Fruit fly (Drosophila melanogaster): ENCODE data around the gene CG13386.

DNA sequence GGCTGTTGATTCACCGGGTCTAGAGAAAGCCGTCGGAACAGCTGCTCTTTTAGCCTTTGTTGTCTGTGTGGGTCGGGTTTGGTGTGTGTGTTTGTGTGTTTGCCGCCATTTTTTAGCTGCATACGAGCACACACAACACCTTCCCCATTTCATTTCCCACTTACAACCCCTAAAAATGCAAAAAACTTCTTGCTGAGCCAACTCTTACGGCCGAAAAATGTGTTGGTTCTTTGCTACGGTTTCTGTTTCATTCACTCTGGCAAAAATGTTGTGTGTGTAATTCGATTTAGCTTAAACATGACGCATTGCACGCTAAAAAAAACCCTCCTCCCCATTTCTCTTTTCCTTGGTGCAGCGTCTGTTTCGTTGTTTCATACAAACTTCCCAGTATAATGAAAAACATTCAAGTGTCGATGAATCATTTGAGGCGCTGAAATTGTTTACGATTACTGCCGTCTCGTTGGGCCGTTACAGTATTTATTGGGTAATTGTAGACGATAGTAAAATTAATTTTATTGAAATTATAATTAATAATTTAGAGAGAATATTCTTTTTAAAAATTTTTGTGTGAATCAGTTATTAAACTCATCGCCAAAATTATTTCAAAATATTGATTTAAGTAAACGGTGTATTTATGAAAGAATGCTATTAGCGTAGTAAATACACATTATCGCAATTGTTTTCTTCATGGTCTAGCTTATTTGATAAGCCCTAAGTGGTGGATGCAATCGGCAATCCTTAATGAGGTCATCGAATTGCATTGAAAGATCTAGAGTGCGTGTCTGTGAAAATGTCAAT lies 27.3 kb downstream of the CG13386 start:
- TF ChIP-seq Sox14 (GFP tag; optimal IDR thresholded peaks at IDR 0.05) = no peak
- no peak for TF ChIP-seq CG34406 (GFP tag; optimal IDR thresholded peaks at IDR 0.05)
- no peak for TF ChIP-seq Sox102F (GFP tag; optimal IDR thresholded peaks at IDR 0.05)
- TF ChIP-seq Blimp-1 (GFP tag; optimal IDR thresholded peaks at IDR 0.05) = no peak
